Fruit fly (Drosophila melanogaster): Measurements from ENCODE around the gene CG31787.

Gene CG31787

dm6 chr2L:18310489-18310888, 25.0 kb upstream of the CG31787 start (continued):
- TF ChIP-seq Hr51 (GFP tag; optimal IDR thresholded peaks at IDR 0.05) (peak in 1 of 2 experiments; percentile 64), lmd (GFP tag; IDR thresholded peaks at IDR 0.05) (peak; percentile 52; the same call in 1 of the 2 replicates), Oli (tag; optimal IDR thresholded peaks at IDR 0.05) (peak; percentile 79)

- no peak for TF ChIP-seq Atf6 (GFP tag; IDR thresholded peaks at IDR 0.05)
- no peak for TF ChIP-seq gem (tag; optimal IDR thresholded peaks at IDR 0.05)
- no peak for TF ChIP-seq B-H2 (GFP tag; optimal IDR thresholded peaks at IDR 0.05)
- TF ChIP-seq B-H1 (GFP tag; IDR thresholded peaks at IDR 0.05), result no peak
- TF ChIP-seq sd (tag; optimal IDR thresholded peaks at IDR 0.05), result no peak
- no peak for TF ChIP-seq az2 (GFP tag; optimal IDR thresholded peaks at IDR 0.05)
- TF ChIP-seq CG8290 (GFP tag; optimal IDR thresholded peaks at IDR 0.05), result no peak
- TF ChIP-seq CG8290 (tag; optimal IDR thresholded peaks at IDR 0.05), result no peak
- TF ChIP-seq klu (GFP tag; IDR thresholded peaks at IDR 0.05), result no peak
- no peak for TF ChIP-seq CG9797 (GFP tag; optimal IDR thresholded peaks at IDR 0.05)
- TF ChIP-seq Ptx1 (GFP tag; IDR thresholded peaks at IDR 0.05), result no peak
Observed at dm6 chr2L:18309346-18309745, 23.8 kb upstream of the CG31787 start, which contains the start of gene CG43354. TSS of gene CG43354 (minus strand) at chr2L:18309446.

- TF ChIP-seq CG2199 (GFP tag; IDR thresholded peaks at IDR 0.05), result peak; percentile 90
- TF ChIP-seq Sox100B (GFP tag; optimal IDR thresholded peaks at IDR 0.05), result no peak
- TF ChIP-seq crp (GFP tag; optimal IDR thresholded peaks at IDR 0.05), result no peak
- TF ChIP-seq CG18476 (GFP tag; optimal IDR thresholded peaks at IDR 0.05), result peak; percentile 5
- TF ChIP-seq Ssrp (tag; optimal IDR thresholded peaks at IDR 0.05), result no peak
- TF ChIP-seq GATAe (GFP tag; conservative IDR thresholded peaks at IDR 0.05), result no peak
Observed at dm6 chr2L:18308652-18309051, 23.1 kb upstream of the CG31787 start.

- TF ChIP-seq lola (GFP tag; optimal IDR thresholded peaks at IDR 0.05), result peak in 1 of 3 experiments; percentile 0
- no peak for TF ChIP-seq cwo (GFP tag; optimal IDR thresholded peaks at IDR 0.05)
- TF ChIP-seq Hr51 (GFP tag; optimal IDR thresholded peaks at IDR 0.05), result peak in 1 of 2 experiments; percentile 26
- TF ChIP-seq Xrp1 (GFP tag; IDR thresholded peaks at IDR 0.05), result peak; percentile 19; the same call in 1 of the 2 replicates
- TF ChIP-seq Blimp-1 (GFP tag; optimal IDR thresholded peaks at IDR 0.05), result peak; percentile 23
- TF ChIP-seq eve (GFP tag; optimal IDR thresholded peaks at IDR 0.05), result no peak
- no peak for TF ChIP-seq CG18476 (GFP tag; optimal IDR thresholded peaks at IDR 0.05)
- no peak for TF ChIP-seq Six4 (GFP tag; optimal IDR thresholded peaks at IDR 0.05)
- TF ChIP-seq ara (GFP tag; IDR thresholded peaks at IDR 0.05), result no peak
- TF ChIP-seq pho (GFP tag; optimal IDR thresholded peaks at IDR 0.05), result no peak
- TF ChIP-seq CG31224 (GFP tag; IDR thresholded peaks at IDR 0.05), result no peak
- TF ChIP-seq CG4282 (GFP tag; optimal IDR thresholded peaks at IDR 0.05), result no peak
- peak; percentile 13 for TF ChIP-seq az2 (GFP tag; optimal IDR thresholded peaks at IDR 0.05)
- peak; percentile 43 for TF ChIP-seq gem (tag; optimal IDR thresholded peaks at IDR 0.05)
- no peak for TF ChIP-seq unc-4 (GFP tag; IDR thresholded peaks at IDR 0.05; ENCODE audit: partially characterized antibody)
- TF ChIP-seq inv (GFP tag; IDR thresholded peaks at IDR 0.05; ENCODE audit: partially characterized antibody), result no peak
- no peak for TF ChIP-seq lov (optimal IDR thresholded peaks at IDR 0.05)
- no peak for TF ChIP-seq lov (GFP tag; IDR thresholded peaks at IDR 0.05)
- TF ChIP-seq wor (GFP tag; IDR thresholded peaks at IDR 0.05), result no peak
- TF ChIP-seq CG7839 (tag; optimal IDR thresholded peaks at IDR 0.05), result peak; percentile 20
- peak; percentile 43 for TF ChIP-seq Med (GFP tag)
- no peak for TF ChIP-seq Nf-YA (GFP tag; IDR thresholded peaks at IDR 0.05)
- peak; percentile 25 for TF ChIP-seq CG2712 (tag; optimal IDR thresholded peaks at IDR 0.05)
- no peak for TF ChIP-seq p53 (GFP tag; optimal IDR thresholded peaks at IDR 0.05)
- TF ChIP-seq CG8388 (GFP tag; optimal IDR thresholded peaks at IDR 0.05), result no peak
- TF ChIP-seq Oli (tag; optimal IDR thresholded peaks at IDR 0.05), result peak; percentile 11
- no peak for TF ChIP-seq mam (GFP tag; optimal IDR thresholded peaks at IDR 0.05)
- no peak for TF ChIP-seq CG30020 (tag; optimal IDR thresholded peaks at IDR 0.05)
- peak; percentile 1 for TF ChIP-seq CG12391 (tag; optimal IDR thresholded peaks at IDR 0.05)
- TF ChIP-seq pita (GFP tag; optimal IDR thresholded peaks at IDR 0.05), result no peak
- TF ChIP-seq CG7987 (GFP tag; optimal IDR thresholded peaks at IDR 0.05), result no peak
Observed at dm6 chr2L:18307823-18308222, 22.3 kb upstream of the CG31787 start.

Measured in whole organism, embryonic.